Fruit fly (Drosophila melanogaster) whole organism, adult: ENCODE measurements around the gene CG32568.

ENCODE experiments used
- CG11617 ChIP-seq: fragments of 200-800 bp; sonication (Bioruptor generic); optimal IDR thresholded peaks from 2 replicates; lab custom pipeline; 2017; ENCODE audit warnings: mild to moderate bottlenecking, missing biosample characterization, missing genetic modification reagents, missing genetic modification characterization
- CG12768 ChIP-seq: fragments of 200-800 bp; sonication (Bioruptor generic); optimal IDR thresholded peaks from 2 replicates; lab custom pipeline; 2017; ENCODE audit warnings: missing biosample characterization, missing genetic modification characterization, mild to moderate bottlenecking, moderate library complexity, missing genetic modification reagents
- CG14711 ChIP-seq: fragments of 200-800 bp; sonication (Bioruptor generic); optimal IDR thresholded peaks from 2 replicates; lab custom pipeline; 2018; ENCODE audit warnings: missing biosample characterization, mild to moderate bottlenecking, missing genetic modification characterization, moderate library complexity
- CG33017 ChIP-seq: fragments of 200-800 bp; sonication (Bioruptor generic); optimal IDR thresholded peaks from 2 replicates; lab custom pipeline; 2018; ENCODE audit warnings: missing biosample characterization, mild to moderate bottlenecking, missing genetic modification characterization, moderate library complexity
- CG5204 ChIP-seq: fragments of 200-800 bp; sonication (Bioruptor generic); optimal IDR thresholded peaks from 2 replicates; lab custom pipeline; 2016; ENCODE audit warnings: missing biosample characterization, missing genetic modification characterization
- CG7045 ChIP-seq: fragments of 200-800 bp; sonication (Bioruptor generic); optimal IDR thresholded peaks from 2 replicates; lab custom pipeline; 2017; ENCODE audit warnings: missing biosample characterization, mild to moderate bottlenecking, missing genetic modification characterization
- CG7101 ChIP-seq: fragments of 200-800 bp; sonication (Bioruptor generic); optimal IDR thresholded peaks from 2 replicates; lab custom pipeline; 2018; ENCODE audit warnings: missing biosample characterization, mild to moderate bottlenecking, missing genetic modification characterization, moderate library complexity
- Mnt ChIP-seq: fragments of 200-800 bp; sonication (Bioruptor generic); optimal IDR thresholded peaks from 2 replicates; lab custom pipeline; 2016; ENCODE audit warnings: missing biosample characterization, mild to moderate bottlenecking, missing genetic modification characterization
- cic ChIP-seq: fragments of 200-800 bp; sonication (Bioruptor generic); optimal IDR thresholded peaks from 2 replicates; lab custom pipeline; 2017; ENCODE audit warnings: missing biosample characterization, mild to moderate bottlenecking, missing genetic modification characterization, moderate library complexity
- cnc ChIP-seq, 2 experiments: fragments of >200 bp; optimal IDR thresholded peaks; 2 replicates each; lab custom pipeline; 2017
- kay ChIP-seq: fragments of 200-800 bp; sonication (Bioruptor generic); peaks from one replicate; lab custom pipeline; 2016; ENCODE audit warnings: missing biosample characterization, missing genetic modification characterization, borderline replicate concordance
- ovo ChIP-seq: fragments of 200-800 bp; sonication (Bioruptor generic); optimal IDR thresholded peaks from 2 replicates; lab custom pipeline; 2016; ENCODE audit warnings: missing biosample characterization, missing genetic modification characterization
- pad ChIP-seq: fragments of 200-800 bp; sonication (Bioruptor generic); optimal IDR thresholded peaks from 3 replicates; lab custom pipeline; 2017; ENCODE audit warnings: missing biosample characterization, missing genetic modification characterization, mild to moderate bottlenecking, moderate library complexity, missing genetic modification reagents
- tj ChIP-seq: fragments of 200-800 bp; sonication (Bioruptor generic); optimal IDR thresholded peaks from 3 replicates; lab custom pipeline; 2017; ENCODE audit warnings: missing biosample characterization, mild to moderate bottlenecking, missing genetic modification characterization, moderate library complexity

DNA sequence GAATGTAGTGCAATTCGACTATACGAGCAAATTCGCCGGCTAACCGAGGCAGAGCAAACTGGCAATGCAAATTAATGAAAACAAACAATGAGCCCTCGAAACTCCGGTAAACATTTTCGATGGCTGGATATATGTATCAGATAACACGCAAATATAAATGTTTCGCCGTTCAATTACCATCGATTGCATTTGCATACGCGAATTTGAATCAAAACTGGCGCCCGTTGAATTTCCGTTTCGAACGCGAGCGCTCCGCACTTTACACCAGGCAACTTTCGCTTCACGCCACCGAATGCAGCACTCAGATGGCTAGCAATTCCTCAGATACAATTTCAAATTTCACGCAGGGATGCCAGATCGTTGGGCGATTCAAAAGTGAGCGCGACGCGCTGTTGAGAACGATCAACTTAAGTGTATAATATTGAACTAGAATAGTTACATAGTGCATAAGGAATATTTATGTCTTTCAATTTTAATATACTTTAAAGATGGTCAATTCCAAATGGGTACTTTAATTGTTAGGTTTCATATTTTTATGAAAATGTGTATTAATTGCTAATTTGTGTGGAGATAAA is 42.5 kb downstream of the CG32568 start, which contains the start of gene if:
- TF ChIP-seq CG5204, result no peak
- no peak for TF ChIP-seq CG7045 (GFP tag; lab: Kevin White, UChicago)
- TF ChIP-seq CG7101 (tag; lab: Kevin White, UChicago), result no peak
- TF ChIP-seq Mnt (GFP tag; lab: Kevin White, UChicago), result no peak
- TF ChIP-seq cnc (optimal IDR thresholded peaks at IDR 0.05; lab: Kevin White, UChicago), result no peak
- TF ChIP-seq ovo (GFP tag; lab: Kevin White, UChicago), result no peak
- TF ChIP-seq kay (GFP tag; lab: Kevin White, UChicago), result no peak
- TF ChIP-seq CG12768 (GFP tag; lab: Kevin White, UChicago), result no peak
- TF ChIP-seq tj, result no peak
- TF ChIP-seq pad (GFP tag; lab: Kevin White, UChicago), result no peak
- no peak for TF ChIP-seq CG33017 (tag; lab: Kevin White, UChicago)
- TF ChIP-seq CG11617, result no peak
- TF ChIP-seq cic (GFP tag; lab: Kevin White, UChicago), result no peak
- no peak for TF ChIP-seq CG14711 (tag; lab: Kevin White, UChicago)
